Fruit fly (Drosophila melanogaster) whole organism, embryonic: ENCODE results near the gene Fibp.
A peak's percentile ranks its signal among the peaks of the same experiment; 100 is the strongest.

Experiments
- CG10147 ChIP-seq: fragments of 200-800 bp; sonication (Bioruptor generic); optimal IDR thresholded peaks from 2 replicates; lab custom pipeline; 2019; ENCODE audit warnings: missing biosample characterization, mild to moderate bottlenecking, missing genetic modification characterization, moderate library complexity
- CG1024 ChIP-seq: fragments of 200-800 bp; sonication (Bioruptor generic); IDR thresholded peaks from 2 replicates; pipeline ENCODE4 v1.3.6; 2022; ENCODE audit warnings: missing biosample characterization, missing genetic modification characterization
- CG10654 ChIP-seq: fragments of 200-800 bp; sonication (Bioruptor generic); optimal IDR thresholded peaks from 2 replicates; lab custom pipeline; 2016; ENCODE audit warnings: missing biosample characterization, missing genetic modification characterization
- CG11398 ChIP-seq: fragments of 200-800 bp; sonication (Bioruptor generic); optimal IDR thresholded peaks from 2 replicates; lab custom pipeline; 2016; ENCODE audit warnings: missing biosample characterization, missing genetic modification characterization
- CG12219 ChIP-seq: fragments of 200-800 bp; sonication (Bioruptor generic); optimal IDR thresholded peaks from 3 replicates; lab custom pipeline; 2018; ENCODE audit warnings: missing biosample characterization, mild to moderate bottlenecking, missing genetic modification characterization
- CG12659 ChIP-seq: fragments of 200-800 bp; sonication (Bioruptor generic); optimal IDR thresholded peaks from 3 replicates; lab custom pipeline; 2017; ENCODE audit warnings: mild to moderate bottlenecking, missing biosample characterization, missing genetic modification reagents, missing genetic modification characterization
- CG13894 ChIP-seq: fragments of 200-800 bp; sonication (Bioruptor generic); optimal IDR thresholded peaks from 3 replicates; lab custom pipeline; 2018; ENCODE audit warnings: missing biosample characterization, mild to moderate bottlenecking, missing genetic modification characterization, moderate library complexity
- CG14441 ChIP-seq: fragments of 200-800 bp; sonication (Bioruptor generic); IDR thresholded peaks from 2 replicates; pipeline ENCODE4 v1.3.6; 2022; ENCODE audit warnings: missing biosample characterization, missing genetic modification characterization
- CG1529 ChIP-seq: fragments of 200-800 bp; sonication (Bioruptor generic); optimal IDR thresholded peaks from 3 replicates; lab custom pipeline; 2018; ENCODE audit warnings: missing biosample characterization, missing genetic modification characterization
- CG15696 ChIP-seq: fragments of 200-800 bp; sonication (Bioruptor generic); optimal IDR thresholded peaks from 2 replicates; lab custom pipeline; 2019; ENCODE audit warnings: missing biosample characterization, mild to moderate bottlenecking, missing genetic modification characterization, moderate library complexity
- CG1792 ChIP-seq: fragments of 200-800 bp; sonication (Bioruptor generic); optimal IDR thresholded peaks from 2 replicates; lab custom pipeline; 2016; ENCODE audit warnings: missing biosample characterization, missing genetic modification characterization
- CG1832 ChIP-seq: fragments of 200-800 bp; sonication (Bioruptor generic); optimal IDR thresholded peaks from 2 replicates; lab custom pipeline; 2017; ENCODE audit warnings: missing biosample characterization, mild to moderate bottlenecking, missing genetic modification characterization, inconsistent platforms
- CG2202 ChIP-seq: fragments of 200-800 bp; sonication (Bioruptor generic); optimal IDR thresholded peaks from 2 replicates; lab custom pipeline; 2018; ENCODE audit warnings: missing biosample characterization, mild to moderate bottlenecking, missing genetic modification characterization
- CG33557 ChIP-seq: fragments of 200-800 bp; sonication (Bioruptor generic); optimal IDR thresholded peaks from 2 replicates; lab custom pipeline; 2019; ENCODE audit warnings: missing biosample characterization, mild to moderate bottlenecking, missing genetic modification characterization, moderate library complexity
- CG3726 ChIP-seq: fragments of 200-800 bp; sonication (Bioruptor generic); IDR thresholded peaks from 3 replicates; pipeline ENCODE4, ENCODE4 v1.3.6; 2022; ENCODE audit warnings: missing biosample characterization, missing genetic modification characterization
- CG3847 ChIP-seq: fragments of 200-800 bp; sonication (Bioruptor generic); IDR thresholded peaks from 2 replicates; pipeline ENCODE4 v1.3.6; 2022; ENCODE audit warnings: missing biosample characterization, missing genetic modification characterization
- CG42726 ChIP-seq: fragments of 200-800 bp; sonication (Bioruptor generic); IDR thresholded peaks from 2 replicates; pipeline ENCODE4 v1.3.6; 2022; ENCODE audit warnings: missing biosample characterization, missing genetic modification characterization; ENCODE audit not compliant: partially characterized antibody
- CG4707 ChIP-seq: fragments of 200-800 bp; sonication (Bioruptor generic); optimal IDR thresholded peaks from 2 replicates; lab custom pipeline; 2018; ENCODE audit warnings: missing biosample characterization, mild to moderate bottlenecking, missing genetic modification characterization, moderate library complexity
- CG4820 ChIP-seq: fragments of 200-800 bp; sonication (Bioruptor generic); optimal IDR thresholded peaks from 3 replicates; lab custom pipeline; 2016; ENCODE audit warnings: missing biosample characterization, missing genetic modification characterization
- CG6689 ChIP-seq: fragments of 200-800 bp; sonication (Bioruptor generic); IDR thresholded peaks from 2 replicates; pipeline ENCODE4 v1.3.6; 2022; ENCODE audit warnings: missing biosample characterization, missing genetic modification characterization
- CG6854 ChIP-seq: fragments of 200-800 bp; sonication (Bioruptor generic); optimal IDR thresholded peaks from 3 replicates; lab custom pipeline; 2017; ENCODE audit warnings: missing biosample characterization, mild to moderate bottlenecking, missing genetic modification characterization
- CG9437 ChIP-seq: fragments of 200-800 bp; sonication (Bioruptor generic); optimal IDR thresholded peaks from 2 replicates; lab custom pipeline; 2018; ENCODE audit warnings: missing biosample characterization, mild to moderate bottlenecking, missing genetic modification characterization
- CHES-1-like ChIP-seq: fragments of 200-800 bp; sonication (Bioruptor generic); optimal IDR thresholded peaks from 2 replicates; lab custom pipeline; 2016; ENCODE audit warnings: missing biosample characterization, missing genetic modification characterization
- CTCF ChIP-seq: fragments of 200-800 bp; sonication (Bioruptor generic); optimal IDR thresholded peaks from 2 replicates; lab custom pipeline; 2017; ENCODE audit warnings: missing biosample characterization, mild to moderate bottlenecking, missing genetic modification characterization, moderate library complexity
- Dek ChIP-seq: fragments of 200-800 bp; sonication (Bioruptor generic); optimal IDR thresholded peaks from 3 replicates; lab custom pipeline; 2019; ENCODE audit warnings: missing biosample characterization, mild to moderate bottlenecking, missing genetic modification characterization, moderate library complexity
- E2f2 ChIP-seq: fragments of 200-800 bp; sonication (Bioruptor generic); IDR thresholded peaks from 2 replicates; pipeline ENCODE4 v1.3.6; 2022; ENCODE audit warnings: missing biosample characterization, missing genetic modification characterization
- GATAe ChIP-seq: fragments of 200-800 bp; sonication (Bioruptor generic); conservative IDR thresholded peaks from 2 replicates; pipeline ENCODE4 v1.3.6; 2022; ENCODE audit warnings: missing biosample characterization, missing genetic modification characterization
- NFAT ChIP-seq: fragments of 200-800 bp; sonication (Bioruptor generic); IDR thresholded peaks from 2 replicates; pipeline ENCODE4 v1.3.6; 2022; ENCODE audit warnings: missing biosample characterization, missing genetic modification characterization
- Nf-YC ChIP-seq: fragments of 200-800 bp; optimal IDR thresholded peaks from 3 replicates; lab custom pipeline; 2019; ENCODE audit warnings: missing biosample characterization, mild to moderate bottlenecking, missing genetic modification characterization, moderate library complexity
- Stat92E ChIP-seq, 3 experiments: fragments of >200 bp in 2 of 3; fragments of 200-800 bp in 1 of 3; sonication (Bioruptor generic) in 1 of 3; optimal IDR thresholded peaks; 2 replicates each; lab custom pipeline; 2017 to 2019; ENCODE audit warnings: missing biosample characterization in 3 of 3, missing genetic modification characterization in 3 of 3, mild to moderate bottlenecking in 1 of 3, moderate library complexity in 1 of 3
- ac ChIP-seq: fragments of 200-800 bp; sonication (Bioruptor generic); optimal IDR thresholded peaks from 3 replicates; lab custom pipeline; 2017; ENCODE audit warnings: missing biosample characterization, mild to moderate bottlenecking, missing genetic modification characterization
- bigmax ChIP-seq: fragments of 200-800 bp; sonication (Bioruptor generic); optimal IDR thresholded peaks from 2 replicates; lab custom pipeline; 2018; ENCODE audit warnings: missing biosample characterization, mild to moderate bottlenecking, missing genetic modification characterization
- bsh ChIP-seq, 2 experiments: fragments of 200-800 bp; sonication (Bioruptor generic); optimal IDR thresholded peaks; 2 replicates each; lab custom pipeline; 2017 to 2018; ENCODE audit warnings: mild to moderate bottlenecking in 2 of 2, missing biosample characterization in 2 of 2, missing genetic modification characterization in 2 of 2, moderate library complexity in 1 of 2
- exex ChIP-seq: fragments of 200-800 bp; sonication (Bioruptor generic); optimal IDR thresholded peaks from 4 replicates; lab custom pipeline; 2018; ENCODE audit warnings: missing biosample characterization, mild to moderate bottlenecking, missing genetic modification characterization, moderate library complexity
- eyg ChIP-seq: fragments of 200-800 bp; sonication (Bioruptor generic); optimal IDR thresholded peaks from 3 replicates; lab custom pipeline; 2016; ENCODE audit warnings: missing biosample characterization, missing genetic modification characterization
- fd96Cb ChIP-seq: fragments of 200-800 bp; sonication (Bioruptor generic); optimal IDR thresholded peaks from 2 replicates; lab custom pipeline; 2018; ENCODE audit warnings: missing biosample characterization, mild to moderate bottlenecking, missing genetic modification characterization, moderate library complexity
- gem ChIP-seq: fragments of 200-800 bp; sonication (Bioruptor generic); optimal IDR thresholded peaks from 2 replicates; lab custom pipeline; 2019; ENCODE audit warnings: missing biosample characterization, mild to moderate bottlenecking, missing genetic modification characterization, moderate library complexity
- jing ChIP-seq: fragments of 200-800 bp; sonication (Bioruptor generic); optimal IDR thresholded peaks from 2 replicates; lab custom pipeline; 2018; ENCODE audit warnings: missing biosample characterization, mild to moderate bottlenecking, missing genetic modification characterization
- mld ChIP-seq: fragments of 200-800 bp; sonication (Bioruptor generic); IDR thresholded peaks from 3 replicates; pipeline ENCODE4 v1.3.6; 2022; ENCODE audit warnings: missing biosample characterization, missing genetic modification characterization; ENCODE audit not compliant: partially characterized antibody
- onecut ChIP-seq: fragments of 200-800 bp; sonication (Bioruptor generic); IDR thresholded peaks from 2 replicates; pipeline ENCODE4 v1.3.6; 2022; ENCODE audit warnings: missing biosample characterization, missing genetic modification characterization
- pb ChIP-seq: fragments of 200-800 bp; sonication (Bioruptor generic); optimal IDR thresholded peaks from 3 replicates; lab custom pipeline; 2016; ENCODE audit warnings: missing biosample characterization, missing genetic modification characterization
- pnt ChIP-seq: fragments of 200-800 bp; sonication (Bioruptor generic); optimal IDR thresholded peaks from 3 replicates; lab custom pipeline; 2016; ENCODE audit warnings: missing biosample characterization, missing genetic modification characterization
- seq ChIP-seq: fragments of 200-800 bp; sonication (Bioruptor generic); IDR thresholded peaks from 2 replicates; pipeline ENCODE4 v1.3.6; 2022; ENCODE audit warnings: missing biosample characterization, missing genetic modification characterization
- sim ChIP-seq: fragments of 200-800 bp; sonication (Bioruptor generic); IDR thresholded peaks from 2 replicates; pipeline ENCODE4 v1.3.6; 2022; ENCODE audit warnings: missing biosample characterization, missing genetic modification characterization
- tll ChIP-seq, 2 experiments: fragments of 200-800 bp in 1 of 2; fragments of >200 bp in 1 of 2; sonication (Bioruptor generic) in 1 of 2; optimal IDR thresholded peaks; 2 replicates each; lab custom pipeline; 2017 to 2019; ENCODE audit warnings: missing biosample characterization in 2 of 2, missing genetic modification characterization in 2 of 2, mild to moderate bottlenecking in 1 of 2, moderate library complexity in 1 of 2
- unc-4 ChIP-seq: fragments of 200-800 bp; sonication (Bioruptor generic); IDR thresholded peaks from 2 replicates; pipeline ENCODE4 v1.3.6; 2022; ENCODE audit warnings: missing biosample characterization, missing genetic modification characterization; ENCODE audit not compliant: partially characterized antibody
- usp ChIP-seq: fragments of >200 bp; optimal IDR thresholded peaks from 2 replicates; lab custom pipeline; 2017; ENCODE audit warnings: missing biosample characterization, missing genetic modification characterization
- vvl ChIP-seq: fragments of 200-800 bp; sonication (Bioruptor generic); IDR thresholded peaks from 2 replicates; pipeline ENCODE4 v1.3.6; 2022; ENCODE audit warnings: missing biosample characterization, missing genetic modification characterization
- zen2 ChIP-seq: fragments of 200-800 bp; sonication (Bioruptor generic); IDR thresholded peaks from 3 replicates; pipeline ENCODE4 v1.3.6; 2022; ENCODE audit warnings: missing biosample characterization, missing genetic modification characterization; ENCODE audit not compliant: partially characterized antibody

Fibp gene

DNA sequence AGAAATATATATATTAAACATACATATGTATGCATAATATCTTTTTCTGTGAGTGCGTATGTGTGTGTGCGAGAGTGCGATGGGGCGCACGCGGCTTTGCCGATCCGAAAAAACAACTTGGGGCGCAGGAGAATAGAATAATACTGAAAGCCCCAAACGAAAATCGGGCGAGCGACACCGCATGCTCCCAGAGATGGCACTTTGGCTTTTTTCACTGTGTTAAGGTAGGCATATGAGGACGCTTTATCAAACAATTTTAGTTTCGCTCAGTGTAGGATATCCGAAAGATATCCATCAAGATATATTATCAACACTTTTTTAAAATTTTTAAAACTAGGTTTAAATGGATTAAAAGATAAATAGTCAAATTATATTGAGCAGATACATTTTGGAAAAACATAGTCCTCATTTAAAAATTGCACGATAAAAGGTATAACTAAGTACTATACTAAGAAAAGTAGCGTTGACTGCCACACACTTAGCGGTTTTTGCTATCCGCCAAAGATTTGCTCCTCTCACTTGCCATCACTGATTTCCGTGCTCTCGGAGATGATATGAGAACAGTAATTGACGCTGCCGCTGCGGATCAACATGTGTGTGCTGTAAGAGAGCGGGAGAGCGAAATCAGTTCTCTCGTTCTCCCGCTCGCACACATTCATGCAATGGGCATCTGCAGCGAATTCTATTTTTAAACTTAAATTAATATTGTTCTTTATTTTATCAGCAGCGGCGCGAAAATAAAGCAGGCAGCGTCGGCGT, 26.7 kb downstream of the Fibp start (continued):
- TF ChIP-seq CG13894 (tag; lab: Kevin White, UChicago) (peak; percentile 20), fd96Cb (tag; lab: Kevin White, UChicago) (peak; percentile 67), CG4707 (GFP tag; lab: Kevin White, UChicago) (no peak), CG10654 (GFP tag; lab: Kevin White, UChicago) (peak; percentile 61), Stat92E (GFP tag; optimal IDR thresholded peaks at IDR 0.05; lab: Kevin White, UChicago) (no peak), pb (GFP tag; lab: Kevin White, UChicago) (no peak), bsh (GFP tag; optimal IDR thresholded peaks at IDR 0.05; lab: Kevin White, UChicago) (peak; percentile 38 to 48), gem (tag; lab: Kevin White, UChicago) (peak; percentile 79), CG12219 (no peak), CG1024 (GFP tag; lab: Robert Waterston, UW) (no peak), CG10147 (peak; percentile 71), zen2 (GFP tag; lab: Robert Waterston, UW) (no peak; the same call in 2 of the 3 replicates), Nf-YC (tag; lab: Kevin White, UChicago) (peak; percentile 63), CG1529 (GFP tag; lab: Kevin White, UChicago) (no peak), pnt (GFP tag; lab: Kevin White, UChicago) (peak; percentile 57), CG1832 (no peak), CG9437 (GFP tag; lab: Kevin White, UChicago) (peak; percentile 69), CTCF (GFP tag; lab: Kevin White, UChicago) (no peak), NFAT (GFP tag; lab: Robert Waterston, UW) (peak; percentile 29; the same call in 1 of the 2 replicates), exex (tag; lab: Kevin White, UChicago) (no peak), ac (GFP tag; lab: Kevin White, UChicago) (no peak), sim (GFP tag; lab: Robert Waterston, UW) (no peak), CG3847 (GFP tag; lab: Robert Waterston, UW) (peak; percentile 47), E2f2 (GFP tag; lab: Robert Waterston, UW) (peak; percentile 17), CG33557 (peak; percentile 58), vvl (GFP tag; lab: Robert Waterston, UW) (no peak; the same call in 1 of the 2 replicates), CHES-1-like (GFP tag; lab: Kevin White, UChicago) (peak; percentile 60), jing (GFP tag; lab: Kevin White, UChicago) (peak; percentile 60), Dek (tag; lab: Kevin White, UChicago) (peak; percentile 65), CG42726 (GFP tag; lab: Robert Waterston, UW) (no peak), eyg (GFP tag; lab: Kevin White, UChicago) (no peak), usp (no peak), CG6854 (GFP tag; lab: Kevin White, UChicago) (no peak), mld (GFP tag; lab: Robert Waterston, UW) (no peak), unc-4 (GFP tag; lab: Robert Waterston, UW) (0 out of 2 replicates have a peak, but pooled peaks have one; percentile 38), GATAe (no peak; the same call in 1 of the 2 replicates), seq (no peak), CG1792 (GFP tag; lab: Kevin White, UChicago) (peak; percentile 53), CG14441 (no peak), CG6689 (GFP tag; lab: Robert Waterston, UW) (peak; percentile 60), CG4820 (GFP tag; lab: Kevin White, UChicago) (peak; percentile 69), CG15696 (tag; lab: Kevin White, UChicago) (peak; percentile 26), bigmax (GFP tag; lab: Kevin White, UChicago) (no peak), tll (GFP tag; optimal IDR thresholded peaks at IDR 0.05; lab: Kevin White, UChicago) (no peak), onecut (GFP tag; lab: Robert Waterston, UW) (no peak), CG3726 (GFP tag; lab: Robert Waterston, UW) (0 out of 3 replicates have a peak, but pooled peaks have one; percentile 52), CG12659 (GFP tag; lab: Kevin White, UChicago) (peak; percentile 72), CG11398 (GFP tag; lab: Kevin White, UChicago) (no peak), CG2202 (tag; lab: Kevin White, UChicago) (no peak)
